Worm (Caenorhabditis elegans): Measurements from ENCODE around the gene K08D8.6.

ce11 chrIV:12896371-12896882 lies 6.1 kb upstream of the K08D8.6 start, which contains the start of gene K08D8.7:
- TF ChIP-seq pax-1 (tag; optimal IDR thresholded peaks at IDR 0.05) (no peak), fkh-10 (GFP tag; optimal IDR thresholded peaks at IDR 0.05) (no peak), T23F11.4 (GFP tag; optimal IDR thresholded peaks at IDR 0.05) (no peak), pha-4 (tag; optimal IDR thresholded peaks at IDR 0.05) (no peak), unc-42 (tag; optimal IDR thresholded peaks at IDR 0.05) (no peak), ceh-14 (tag; optimal IDR thresholded peaks at IDR 0.05) (no peak), sox-2 (GFP tag; IDR thresholded peaks at IDR 0.05) (no peak)

Measured in whole organism, late embryonic.